Worm (Caenorhabditis elegans) whole organism, late embryonic: ENCODE data around the gene ent-1.

Source experiments
- C08G9.2 ChIP-seq: sonication (generic microtip); optimal IDR thresholded peaks from 2 replicates; lab custom pipeline; 2016; ENCODE audit warnings: mild to moderate bottlenecking, missing genetic modification characterization, moderate library complexity, missing compliant biosample characterization
- F13H6.1 ChIP-seq: sonication (generic microtip); optimal IDR thresholded peaks from 2 replicates; lab custom pipeline; 2016; ENCODE audit warnings: missing genetic modification characterization, missing compliant biosample characterization
- T23F11.4 ChIP-seq: fragments of 200-800 bp; sonication (Bioruptor generic); optimal IDR thresholded peaks from 2 replicates; lab custom pipeline; 2018; ENCODE audit warnings: mild to moderate bottlenecking, missing genetic modification characterization, missing compliant biosample characterization
- ahr-1 ChIP-seq: sonication (generic microtip); optimal IDR thresholded peaks from 2 replicates; lab custom pipeline; 2016; ENCODE audit warnings: missing genetic modification characterization, missing compliant biosample characterization
- ceh-14 ChIP-seq: sonication (generic microtip); optimal IDR thresholded peaks from 2 replicates; lab custom pipeline; 2016; ENCODE audit warnings: missing genotype, missing genetic modification characterization, missing compliant biosample characterization
- ceh-18 ChIP-seq: sonication (generic microtip); optimal IDR thresholded peaks from 2 replicates; lab custom pipeline; 2016; ENCODE audit warnings: missing genetic modification characterization, missing compliant biosample characterization
- ceh-19 ChIP-seq: fragments of 200-800 bp; sonication (Bioruptor generic); optimal IDR thresholded peaks from 2 replicates; lab custom pipeline; 2018; ENCODE audit warnings: mild to moderate bottlenecking, missing genetic modification characterization, missing compliant biosample characterization
- ceh-2 ChIP-seq: sonication (generic microtip); optimal IDR thresholded peaks from 2 replicates; lab custom pipeline; 2016; ENCODE audit warnings: missing genotype, missing genetic modification characterization, missing compliant biosample characterization
- ceh-24 ChIP-seq: sonication (generic microtip); optimal IDR thresholded peaks from 2 replicates; lab custom pipeline; 2016; ENCODE audit warnings: mild to moderate bottlenecking, missing genetic modification characterization, missing compliant biosample characterization
- ceh-30 ChIP-seq: fragments of 150-350 bp; optimal IDR thresholded peaks from 2 replicates; lab custom pipeline; 2014; ENCODE audit warnings: missing biosample characterization, missing genetic modification characterization
- ceh-31 ChIP-seq: sonication (generic microtip); optimal IDR thresholded peaks from 2 replicates; lab custom pipeline; 2016; ENCODE audit warnings: missing genetic modification characterization, missing compliant biosample characterization
- ceh-34 ChIP-seq: sonication (generic microtip); optimal IDR thresholded peaks from 2 replicates; lab custom pipeline; 2016; ENCODE audit warnings: mild to moderate bottlenecking, missing genetic modification characterization, missing compliant biosample characterization
- ceh-48 ChIP-seq: sonication (generic microtip); optimal IDR thresholded peaks from 2 replicates; lab custom pipeline; 2016; ENCODE audit warnings: missing genetic modification characterization, inconsistent platforms, missing compliant biosample characterization
- ceh-9 ChIP-seq: sonication (generic microtip); optimal IDR thresholded peaks from 2 replicates; lab custom pipeline; 2016; ENCODE audit warnings: mild to moderate bottlenecking, missing genetic modification characterization, inconsistent platforms, missing compliant biosample characterization
- che-1 ChIP-seq: sonication (generic microtip); optimal IDR thresholded peaks from 2 replicates; lab custom pipeline; 2016; ENCODE audit warnings: mild to moderate bottlenecking, missing genetic modification characterization, missing compliant biosample characterization
- dve-1 ChIP-seq: sonication (generic microtip); optimal IDR thresholded peaks from 2 replicates; lab custom pipeline; 2017; ENCODE audit warnings: antibody characterized with exemption, mild to moderate bottlenecking, missing genetic modification characterization, missing compliant biosample characterization
- elt-2 ChIP-seq: sonication (generic microtip); optimal IDR thresholded peaks from 2 replicates; lab custom pipeline; 2016; ENCODE audit warnings: missing genetic modification reagents, missing genetic modification characterization, missing compliant biosample characterization
- fax-1 ChIP-seq: sonication (generic microtip); optimal IDR thresholded peaks from 2 replicates; lab custom pipeline; 2016; ENCODE audit warnings: missing genotype, missing genetic modification characterization, missing compliant biosample characterization
- fkh-10 ChIP-seq: fragments of 150-350 bp; optimal IDR thresholded peaks from 2 replicates; lab custom pipeline; 2014; ENCODE audit warnings: missing biosample characterization, missing genetic modification reagents, missing genetic modification characterization
- gmeb-2 ChIP-seq: sonication (generic microtip); optimal IDR thresholded peaks from 2 replicates; lab custom pipeline; 2016; ENCODE audit warnings: missing genetic modification characterization, inconsistent platforms, missing compliant biosample characterization
- hlh-15 ChIP-seq: sonication (generic microtip); optimal IDR thresholded peaks from 2 replicates; lab custom pipeline; 2016; ENCODE audit warnings: missing genetic modification characterization, missing compliant biosample characterization
- hlh-6 ChIP-seq: sonication (generic microtip); optimal IDR thresholded peaks from 2 replicates; lab custom pipeline; 2016; ENCODE audit warnings: missing genotype, missing genetic modification characterization, missing compliant biosample characterization
- hlh-8 ChIP-seq: sonication (generic microtip); optimal IDR thresholded peaks from 2 replicates; lab custom pipeline; 2016; ENCODE audit warnings: missing genotype, missing genetic modification characterization, missing compliant biosample characterization
- lim-6 ChIP-seq: sonication (generic microtip); optimal IDR thresholded peaks from 2 replicates; lab custom pipeline; 2016; ENCODE audit warnings: missing genetic modification characterization, missing compliant biosample characterization
- lin-11 ChIP-seq: fragments of 200-800 bp; sonication (Bioruptor generic); optimal IDR thresholded peaks from 2 replicates; lab custom pipeline; 2018; ENCODE audit warnings: mild to moderate bottlenecking, missing genetic modification characterization, missing compliant biosample characterization
- madf-2 ChIP-seq: sonication (generic microtip); optimal IDR thresholded peaks from 2 replicates; lab custom pipeline; 2017; ENCODE audit warnings: missing genetic modification characterization, missing compliant biosample characterization
- nfya-1 ChIP-seq: sonication (generic microtip); optimal IDR thresholded peaks from 2 replicates; lab custom pipeline; 2017; ENCODE audit warnings: missing genetic modification characterization, mild to moderate bottlenecking, missing compliant biosample characterization, antibody characterized with exemption, moderate library complexity
- nhr-11 ChIP-seq: fragments of 150-350 bp; optimal IDR thresholded peaks from 2 replicates; lab custom pipeline; 2014; ENCODE audit warnings: missing biosample characterization, missing genetic modification characterization
- nhr-232 ChIP-seq: sonication (generic microtip); optimal IDR thresholded peaks from 2 replicates; lab custom pipeline; 2016; ENCODE audit warnings: missing genetic modification characterization, missing compliant biosample characterization
- npax-4 ChIP-seq: sonication (generic microtip); optimal IDR thresholded peaks from 2 replicates; lab custom pipeline; 2016; ENCODE audit warnings: missing genetic modification characterization, missing compliant biosample characterization
- odd-2 ChIP-seq: sonication (generic microtip); optimal IDR thresholded peaks from 2 replicates; lab custom pipeline; 2017; ENCODE audit warnings: antibody characterized with exemption, mild to moderate bottlenecking, missing genetic modification characterization, missing compliant biosample characterization
- pat-9 ChIP-seq: fragments of 200-800 bp; sonication (Bioruptor generic); optimal IDR thresholded peaks from 2 replicates; lab custom pipeline; 2018; ENCODE audit warnings: mild to moderate bottlenecking, missing genetic modification characterization, moderate library complexity, missing compliant biosample characterization
- pha-2 ChIP-seq: sonication (generic microtip); optimal IDR thresholded peaks from 2 replicates; lab custom pipeline; 2017; ENCODE audit warnings: mild to moderate bottlenecking, missing genetic modification characterization, missing compliant biosample characterization
- pqm-1 ChIP-seq: sonication (generic microtip); optimal IDR thresholded peaks from 2 replicates; lab custom pipeline; 2016; ENCODE audit warnings: missing genetic modification characterization, missing compliant biosample characterization
- pros-1 ChIP-seq: fragments of 150-350 bp; optimal IDR thresholded peaks from 2 replicates; lab custom pipeline; 2014; ENCODE audit warnings: missing biosample characterization, missing genetic modification reagents, missing genetic modification characterization
- ref-2 ChIP-seq: sonication (generic microtip); optimal IDR thresholded peaks from 2 replicates; lab custom pipeline; 2016; ENCODE audit warnings: missing genetic modification characterization, missing compliant biosample characterization
- rnt-1 ChIP-seq: sonication (generic microtip); optimal IDR thresholded peaks from 2 replicates; lab custom pipeline; 2016; ENCODE audit warnings: missing genetic modification characterization, missing compliant biosample characterization
- sdc-2 ChIP-seq: sonication (generic microtip); optimal IDR thresholded peaks from 2 replicates; lab custom pipeline; 2016; ENCODE audit warnings: missing genotype, missing genetic modification characterization, missing compliant biosample characterization
- sox-2 ChIP-seq: fragments of 200-800 bp; sonication (Bioruptor generic); IDR thresholded peaks from 2 replicates; pipeline ENCODE4 v1.3.6; 2022; ENCODE audit warnings: missing genetic modification reagents, missing genetic modification characterization, missing compliant biosample characterization
- sox-4 ChIP-seq: sonication (generic microtip); optimal IDR thresholded peaks from 2 replicates; lab custom pipeline; 2017; ENCODE audit warnings: mild to moderate bottlenecking, missing genetic modification characterization, inconsistent platforms, missing compliant biosample characterization
- syd-9 ChIP-seq: sonication (generic microtip); optimal IDR thresholded peaks from 2 replicates; lab custom pipeline; 2016; ENCODE audit warnings: mild to moderate bottlenecking, missing genetic modification characterization, moderate library complexity, missing compliant biosample characterization
- tbx-2 ChIP-seq: sonication (generic microtip); optimal IDR thresholded peaks from 2 replicates; lab custom pipeline; 2016; ENCODE audit warnings: missing genetic modification characterization, missing compliant biosample characterization
- tbx-7 ChIP-seq: sonication (generic microtip); optimal IDR thresholded peaks from 2 replicates; lab custom pipeline; 2016; ENCODE audit warnings: missing genotype, missing genetic modification characterization, missing compliant biosample characterization
- ttx-3 ChIP-seq: sonication (generic microtip); optimal IDR thresholded peaks from 2 replicates; lab custom pipeline; 2016; ENCODE audit warnings: missing genetic modification reagents, missing genetic modification characterization, missing compliant biosample characterization
- unc-42 ChIP-seq: sonication (generic microtip); optimal IDR thresholded peaks from 2 replicates; lab custom pipeline; 2016; ENCODE audit warnings: missing genotype, missing genetic modification characterization, missing compliant biosample characterization
- unc-55 ChIP-seq: sonication (generic microtip); optimal IDR thresholded peaks from 2 replicates; lab custom pipeline; 2017; ENCODE audit warnings: missing biosample characterization, missing genetic modification reagents, missing genetic modification characterization
- unc-86 ChIP-seq: sonication (generic microtip); optimal IDR thresholded peaks from 2 replicates; lab custom pipeline; 2016; ENCODE audit warnings: missing genetic modification characterization, missing compliant biosample characterization
- ztf-16 ChIP-seq: sonication (generic microtip); optimal IDR thresholded peaks from 2 replicates; lab custom pipeline; 2017; ENCODE audit warnings: missing genetic modification characterization, missing compliant biosample characterization

Gene ent-1

DNA sequence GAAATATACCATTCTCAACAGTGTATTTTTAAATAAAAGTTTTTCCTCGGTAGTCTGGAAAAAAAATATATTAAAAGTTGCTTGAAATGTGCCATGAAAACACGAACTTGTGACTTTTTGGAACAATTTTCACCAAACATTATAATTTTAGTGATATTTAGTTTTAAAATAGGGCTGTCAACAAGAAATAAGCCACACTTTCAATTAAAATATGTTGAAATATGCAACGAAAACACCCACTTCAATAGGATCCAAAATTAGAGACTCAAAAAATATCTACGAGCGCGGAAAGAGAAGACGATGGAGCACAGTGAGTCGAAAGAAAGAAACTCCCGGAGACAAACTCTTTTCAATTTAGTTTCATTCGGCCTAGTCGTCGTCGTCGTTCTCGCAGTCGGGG, 38.2 kb upstream of the ent-1 start, which contains the start of gene ZK792.12:
Gene ZK792.12, plus strand, starts transcription at position 301 of the 400 bp plus-strand sequence.
- TF ChIP-seq ztf-16 = no peak
- no peak for TF ChIP-seq C08G9.2 (tag; lab: Kevin White, UChicago)
- TF ChIP-seq ttx-3 (tag; lab: Kevin White, UChicago) = no peak
- no peak for TF ChIP-seq ahr-1 (tag; lab: Kevin White, UChicago)
- no peak for TF ChIP-seq ref-2 (tag; lab: Kevin White, UChicago)
- no peak for TF ChIP-seq ceh-24
- TF ChIP-seq unc-42 = no peak
- TF ChIP-seq nfya-1 (tag; lab: Kevin White, UChicago) = no peak
- no peak for TF ChIP-seq tbx-2 (tag; lab: Kevin White, UChicago)
- TF ChIP-seq ceh-48 (tag; lab: Kevin White, UChicago) = no peak
- TF ChIP-seq lin-11 (tag; lab: Kevin White, UChicago) = no peak
- no peak for TF ChIP-seq ceh-31
- no peak for TF ChIP-seq hlh-15
- TF ChIP-seq unc-86 (tag; lab: Kevin White, UChicago) = no peak
- TF ChIP-seq ceh-18 = no peak
- no peak for TF ChIP-seq fkh-10 (GFP tag; lab: Kevin White, UChicago)
- no peak for TF ChIP-seq ceh-9 (tag; lab: Kevin White, UChicago)
- no peak for TF ChIP-seq hlh-8 (tag; lab: Kevin White, UChicago)
- no peak for TF ChIP-seq fax-1 (tag; lab: Kevin White, UChicago)
- no peak for TF ChIP-seq ceh-2

DNA sequence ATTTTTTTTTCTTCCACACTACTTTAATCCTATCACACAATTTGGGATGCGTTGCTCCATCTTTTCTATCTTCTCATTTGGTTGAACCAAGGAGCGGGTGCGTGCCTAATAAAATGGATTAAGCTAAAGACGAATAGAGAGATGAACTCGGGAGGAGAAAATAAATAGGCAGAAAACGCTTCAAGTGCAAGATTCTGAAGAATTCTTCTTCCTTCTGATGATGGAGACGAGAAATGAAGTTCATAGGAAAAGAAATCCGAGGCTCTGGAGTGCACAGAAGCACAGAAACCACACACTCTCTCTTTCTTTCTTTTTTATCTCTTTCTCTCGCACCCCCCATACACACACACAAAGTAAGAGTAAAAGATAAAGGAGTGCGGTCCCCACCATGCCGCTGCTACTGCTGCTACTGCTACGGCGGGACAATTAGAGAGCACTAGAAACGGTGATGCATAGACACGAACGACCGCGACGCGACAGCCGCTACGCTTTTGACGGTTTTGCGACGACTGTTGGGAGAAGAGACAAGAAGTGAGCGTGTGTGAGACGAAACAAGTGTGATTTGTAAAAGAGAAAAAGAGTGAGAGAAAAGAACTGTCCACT, 36.9 kb upstream of the ent-1 start:
- TF ChIP-seq F13H6.1 (peak; percentile 46), dve-1 (tag; lab: Kevin White, UChicago) (peak; percentile 72), syd-9 (peak; percentile 52), elt-2 (tag; lab: Kevin White, UChicago) (peak; percentile 91), pros-1 (tag; lab: Kevin White, UChicago) (no peak), ref-2 (tag; lab: Kevin White, UChicago) (peak; percentile 85), rnt-1 (tag; lab: Kevin White, UChicago) (peak; percentile 81), madf-2 (tag; lab: Kevin White, UChicago) (peak; percentile 29), pha-2 (peak; percentile 45), ceh-18 (peak; percentile 88), unc-42 (peak; percentile 98), che-1 (no peak), unc-55 (GFP tag; lab: Kevin White, UChicago) (peak; percentile 62), ceh-2 (peak; percentile 11), gmeb-2 (tag; lab: Kevin White, UChicago) (peak; percentile 15), sdc-2 (tag; lab: Kevin White, UChicago) (no peak), hlh-6 (peak; percentile 24), nhr-232 (tag; lab: Kevin White, UChicago) (no peak), ceh-30 (tag; lab: Kevin White, UChicago) (no peak), ahr-1 (tag; lab: Kevin White, UChicago) (no peak), ceh-31 (peak; percentile 82), tbx-2 (tag; lab: Kevin White, UChicago) (peak; percentile 76), tbx-7 (peak; percentile 1), unc-86 (tag; lab: Kevin White, UChicago) (no peak), npax-4 (no peak), fax-1 (tag; lab: Kevin White, UChicago) (no peak), ceh-14 (tag; lab: Kevin White, UChicago) (peak; percentile 6), sox-4 (tag; lab: Kevin White, UChicago) (no peak), nfya-1 (tag; lab: Kevin White, UChicago) (peak; percentile 81), pqm-1 (tag; lab: Kevin White, UChicago) (peak; percentile 44), pat-9 (tag; lab: Kevin White, UChicago) (no peak), odd-2 (tag; lab: Kevin White, UChicago) (peak; percentile 18), lim-6 (tag; lab: Kevin White, UChicago) (no peak), nhr-11 (tag; lab: Kevin White, UChicago) (no peak), sox-2 (GFP tag; lab: Robert Waterston, UW) (peak; percentile 34; the same call in 1 of the 2 replicates), ceh-48 (tag; lab: Kevin White, UChicago) (no peak), ceh-34 (tag; lab: Kevin White, UChicago) (peak; percentile 69), ztf-16 (peak; percentile 46), T23F11.4 (GFP tag; lab: Kevin White, UChicago) (no peak), ceh-19 (GFP tag; lab: Kevin White, UChicago) (peak; percentile 73)
- TF ChIP-seq, all 69 proteins: peak for 25
